Fruit fly (Drosophila melanogaster): ENCODE data around the gene CCT3.
A peak's percentile ranks its signal among the peaks of the same experiment; 100 is the strongest.

The CCT3 gene

dm6 chr3R:16614241-16614640, 33.2 kb upstream of the CCT3 start, which contains the start of gene CG10340:
Gene CG10340 (minus strand): TSS chr3R:16614391.
- no peak for TF ChIP-seq lz (GFP tag; optimal IDR thresholded peaks at IDR 0.05)
- TF ChIP-seq achi (GFP tag; optimal IDR thresholded peaks at IDR 0.05) = peak; percentile 40
- TF ChIP-seq dac (GFP tag; optimal IDR thresholded peaks at IDR 0.05) = no peak
- no peak for TF ChIP-seq CG8119 (GFP tag; IDR thresholded peaks at IDR 0.05)
- no peak for TF ChIP-seq Smox (GFP tag; optimal IDR thresholded peaks at IDR 0.05)
- no peak for TF ChIP-seq Ets96B (tag; optimal IDR thresholded peaks at IDR 0.05)

- no peak for TF ChIP-seq CG6792 (GFP tag; optimal IDR thresholded peaks at IDR 0.05)
- TF ChIP-seq Hr38 (GFP tag; optimal IDR thresholded peaks at IDR 0.05) = no peak
- no peak for TF ChIP-seq CG8119 (GFP tag; IDR thresholded peaks at IDR 0.05)
- TF ChIP-seq CG10631 (GFP tag; optimal IDR thresholded peaks at IDR 0.05) = no peak
- no peak for TF ChIP-seq ss (GFP tag; optimal IDR thresholded peaks at IDR 0.05)
- TF ChIP-seq salr (GFP tag; optimal IDR thresholded peaks at IDR 0.05) = no peak
- no peak for TF ChIP-seq acj6 (GFP tag; optimal IDR thresholded peaks at IDR 0.05)
- no peak for TF ChIP-seq CG6808 (GFP tag; optimal IDR thresholded peaks at IDR 0.05)
- no peak for TF ChIP-seq cyc (GFP tag; optimal IDR thresholded peaks at IDR 0.05)
- TF ChIP-seq lz (GFP tag; optimal IDR thresholded peaks at IDR 0.05) = no peak
- no peak for TF ChIP-seq Met (GFP tag; optimal IDR thresholded peaks at IDR 0.05)
- no peak for TF ChIP-seq Sox102F (GFP tag; optimal IDR thresholded peaks at IDR 0.05)
- TF ChIP-seq Sox15 (GFP tag; optimal IDR thresholded peaks at IDR 0.05) = no peak
- TF ChIP-seq Eip93F (GFP tag; optimal IDR thresholded peaks at IDR 0.05) = no peak
- TF ChIP-seq eg (GFP tag; IDR thresholded peaks at IDR 0.05) = no peak
- TF ChIP-seq CG10669 (GFP tag; optimal IDR thresholded peaks at IDR 0.05) = no peak
- TF ChIP-seq dac (GFP tag; optimal IDR thresholded peaks at IDR 0.05) = no peak
These were observed 32.4 kb upstream of the CCT3 start, which contains the start of gene CG17562 for dm6 chr3R:16615009-16615408. Gene CG17562 (plus strand): TSS chr3R:16615309.

- TF ChIP-seq dsx (GFP tag; optimal IDR thresholded peaks at IDR 0.05; ENCODE audit: poor library complexity, severe bottlenecking) = no peak
- TF ChIP-seq Eip93F (GFP tag; optimal IDR thresholded peaks at IDR 0.05) = no peak
- TF ChIP-seq fkh (GFP tag; optimal IDR thresholded peaks at IDR 0.05) = no peak
- TF ChIP-seq CG6792 (GFP tag; optimal IDR thresholded peaks at IDR 0.05) = no peak
- TF ChIP-seq achi (GFP tag; optimal IDR thresholded peaks at IDR 0.05) = no peak
These were observed 29.8 kb upstream of the CCT3 start, which contains the start of gene CG17560 for dm6 chr3R:16617650-16618049. Gene CG17560 (plus strand): TSS chr3R:16617950.

- TF ChIP-seq CG4318 (GFP tag; optimal IDR thresholded peaks at IDR 0.05) (no peak), CG3919 (GFP tag; optimal IDR thresholded peaks at IDR 0.05) (no peak), eg (GFP tag; IDR thresholded peaks at IDR 0.05) (no peak)
These were observed 26.9 kb upstream of the CCT3 start, which contains the start of gene CG14893 for dm6 chr3R:16620478-16620877. Gene CG14893 (plus strand): TSS chr3R:16620778.

dm6 chr3R:16624371-16624749, 23.0 kb upstream of the CCT3 start, which contains the start of gene Ccdc114:
Gene Ccdc114 (minus strand): TSS chr3R:16624717.
- TF ChIP-seq esn (GFP tag; optimal IDR thresholded peaks at IDR 0.05) (no peak), CG6792 (GFP tag; optimal IDR thresholded peaks at IDR 0.05) (no peak), CG8119 (GFP tag; IDR thresholded peaks at IDR 0.05) (no peak), acj6 (GFP tag; optimal IDR thresholded peaks at IDR 0.05) (no peak), CG8319 (GFP tag; optimal IDR thresholded peaks at IDR 0.05) (peak; percentile 70), CG15336 (GFP tag; IDR thresholded peaks at IDR 0.05) (no peak), fd59A (GFP tag; optimal IDR thresholded peaks at IDR 0.05) (no peak)

DNA sequence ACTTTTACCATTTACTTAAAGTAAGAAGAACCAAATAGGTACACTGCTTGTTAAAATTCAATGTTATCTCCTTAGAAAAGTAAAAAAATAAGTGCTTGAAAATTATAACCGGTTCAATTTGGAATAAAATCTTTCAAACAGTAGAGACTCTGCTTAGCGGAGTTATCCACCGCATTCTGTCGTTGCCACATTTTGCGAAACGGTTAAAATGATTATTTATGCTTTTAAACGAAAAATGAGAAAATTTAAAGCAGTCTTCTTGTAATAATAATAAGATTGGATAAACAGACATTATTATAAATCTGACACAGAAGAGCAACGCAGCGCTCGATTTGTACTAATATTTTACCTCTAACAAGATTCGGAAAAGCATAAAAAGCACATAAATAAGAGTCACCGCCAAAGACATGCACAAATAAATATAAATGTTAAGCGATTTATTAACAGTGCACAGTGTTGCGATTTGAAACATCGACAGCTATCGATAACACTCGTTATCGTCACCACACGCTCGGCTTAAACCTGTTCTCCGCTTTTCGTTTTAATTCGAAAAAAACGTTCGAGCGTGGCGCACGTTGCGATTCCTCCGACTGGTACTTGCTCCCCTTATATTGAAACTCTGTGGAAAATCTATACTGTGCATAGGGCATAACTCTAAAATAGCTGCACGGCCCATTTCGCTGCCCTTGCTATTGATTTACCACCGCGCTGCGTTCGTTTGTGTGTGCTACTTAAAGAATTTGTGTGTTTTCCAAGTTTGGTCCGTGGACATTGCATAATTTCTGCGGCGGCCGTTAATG, 22.5 kb upstream of the CCT3 start, which contains the start of gene Fas1:
Fas1 (plus strand) TSS at position 489 of the 800 bp plus-strand sequence.
- TF ChIP-seq Hr4 (GFP tag; optimal IDR thresholded peaks at IDR 0.05) (peak; percentile 15), CG3032 (tag; optimal IDR thresholded peaks at IDR 0.05) (no peak), CG1621 (tag; optimal IDR thresholded peaks at IDR 0.05) (no peak), Eip78C (GFP tag) (peak; percentile 50), Gug (GFP tag; IDR thresholded peaks at IDR 0.05) (no peak), CG6276 (GFP tag; optimal IDR thresholded peaks at IDR 0.05) (no peak), spab (GFP tag; optimal IDR thresholded peaks at IDR 0.05) (no peak), acj6 (GFP tag; optimal IDR thresholded peaks at IDR 0.05) (no peak), CG6854 (GFP tag; optimal IDR thresholded peaks at IDR 0.05) (peak; percentile 38), CG3919 (GFP tag; optimal IDR thresholded peaks at IDR 0.05) (peak; percentile 13)

All from whole organism, prepupa.